Worm (Caenorhabditis elegans): ENCODE data around the gene set-6.

The set-6 gene

ce11 chrX:11996606-11997005 lies 22.1 kb upstream of the set-6 start:
- no peak for TF ChIP-seq ets-5 (GFP tag; IDR thresholded peaks at IDR 0.05)
- no peak for TF ChIP-seq ceh-90 (tag; optimal IDR thresholded peaks at IDR 0.05)
- TF ChIP-seq unc-30 (tag; optimal IDR thresholded peaks at IDR 0.05), result no peak
- no peak for TF ChIP-seq unc-130 (tag; optimal IDR thresholded peaks at IDR 0.05)
- no peak for TF ChIP-seq zag-1 (tag; optimal IDR thresholded peaks at IDR 0.05)
- no peak for TF ChIP-seq mef-2 (tag; optimal IDR thresholded peaks at IDR 0.05)
- TF ChIP-seq elt-3 (tag; optimal IDR thresholded peaks at IDR 0.05), result no peak
- TF ChIP-seq unc-86 (tag; optimal IDR thresholded peaks at IDR 0.05), result no peak
- no peak for TF ChIP-seq pax-3 (tag; optimal IDR thresholded peaks at IDR 0.05)
- no peak for TF ChIP-seq isw-1 (GFP tag; IDR thresholded peaks at IDR 0.05)
- no peak for TF ChIP-seq nhr-71 (tag; optimal IDR thresholded peaks at IDR 0.05)
- no peak for TF ChIP-seq fkh-8 (tag; optimal IDR thresholded peaks at IDR 0.05)
- TF ChIP-seq efl-1 (optimal IDR thresholded peaks at IDR 0.05), result no peak
- no peak for TF ChIP-seq efl-1 (GFP tag; optimal IDR thresholded peaks at IDR 0.05 in 1 of 2)
- no peak for TF ChIP-seq fkh-4 (tag; optimal IDR thresholded peaks at IDR 0.05; ENCODE audit: borderline replicate concordance)

ce11 chrX:11994484-11994883 lies 20.0 kb upstream of the set-6 start, which contains the start of gene C49F5.7:
Gene C49F5.7 (plus strand): TSS chrX:11994784.
- TF ChIP-seq snu-23 (GFP tag; optimal IDR thresholded peaks at IDR 0.05) (peak; percentile 3), efl-1 (optimal IDR thresholded peaks at IDR 0.05) (no peak), efl-1 (GFP tag; optimal IDR thresholded peaks at IDR 0.05 in 1 of 2) (peak in 1 of 2 experiments; percentile 63), skn-1 (tag; optimal IDR thresholded peaks at IDR 0.05) (no peak), elt-3 (tag; optimal IDR thresholded peaks at IDR 0.05) (peak in 1 of 6 experiments; percentile 33), nhr-71 (tag; optimal IDR thresholded peaks at IDR 0.05) (peak; percentile 4), mef-2 (tag; optimal IDR thresholded peaks at IDR 0.05) (no peak), nhr-85 (tag) (peak; percentile 70), blmp-1 (tag; optimal IDR thresholded peaks at IDR 0.05) (peak; percentile 17), nhr-20 (tag; optimal IDR thresholded peaks at IDR 0.05) (peak; percentile 18), lin-14 (GFP tag; optimal IDR thresholded peaks at IDR 0.05) (peak; percentile 33), lin-15B (tag; optimal IDR thresholded peaks at IDR 0.05) (no peak)

- TF ChIP-seq nhr-90 (tag; optimal IDR thresholded peaks at IDR 0.05; ENCODE audit: poor library complexity) (peak; percentile 31), Y116A8C.19 (tag; optimal IDR thresholded peaks at IDR 0.05; ENCODE audit: borderline replicate concordance) (no peak), lin-35 (GFP tag; optimal IDR thresholded peaks at IDR 0.05) (peak in 1 of 2 experiments; percentile 4)
Measured at ce11 chrX:11993327-11993726, 18.8 kb upstream of the set-6 start.

- TF ChIP-seq elt-3 (tag; optimal IDR thresholded peaks at IDR 0.05) (peak in 1 of 6 experiments; percentile 38), tlp-1 (tag; optimal IDR thresholded peaks at IDR 0.05) (no peak), efl-1 (optimal IDR thresholded peaks at IDR 0.05) (no peak), efl-1 (GFP tag; optimal IDR thresholded peaks at IDR 0.05 in 1 of 2) (peak in 1 of 2 experiments; percentile 38), C16A3.4 (tag; optimal IDR thresholded peaks at IDR 0.05) (no peak), mef-2 (tag; optimal IDR thresholded peaks at IDR 0.05) (no peak), nhr-19 (GFP tag; conservative IDR thresholded peaks at IDR 0.05) (no peak), lin-14 (GFP tag; optimal IDR thresholded peaks at IDR 0.05) (no peak), fkh-4 (tag; optimal IDR thresholded peaks at IDR 0.05; ENCODE audit: borderline replicate concordance) (no peak), blmp-1 (tag; optimal IDR thresholded peaks at IDR 0.05) (peak; percentile 45)
Measured at ce11 chrX:11992778-11993177, 18.3 kb upstream of the set-6 start.

- TF ChIP-seq jun-1 (tag; optimal IDR thresholded peaks at IDR 0.05) (no peak), aha-1 (tag; optimal IDR thresholded peaks at IDR 0.05) (no peak), efl-1 (optimal IDR thresholded peaks at IDR 0.05) (no peak), efl-1 (GFP tag; optimal IDR thresholded peaks at IDR 0.05 in 1 of 2) (no peak)
Measured at ce11 chrX:11992246-11992645, 17.8 kb upstream of the set-6 start.

- TF ChIP-seq ceh-88 (GFP tag; IDR thresholded peaks at IDR 0.05), result no peak
- TF ChIP-seq lin-13 (GFP tag; optimal IDR thresholded peaks at IDR 0.05), result no peak
- no peak for TF ChIP-seq nhr-11 (tag; optimal IDR thresholded peaks at IDR 0.05)
- no peak for TF ChIP-seq ceh-90 (tag; optimal IDR thresholded peaks at IDR 0.05)
- peak; percentile 15 for TF ChIP-seq rnt-1 (tag; optimal IDR thresholded peaks at IDR 0.05)
- peak; percentile 37 to 56 for TF ChIP-seq efl-1 (optimal IDR thresholded peaks at IDR 0.05)
- peak; percentile 28 to 33 for TF ChIP-seq efl-1 (GFP tag; optimal IDR thresholded peaks at IDR 0.05 in 1 of 2)
- TF ChIP-seq dpl-1 (GFP tag; optimal IDR thresholded peaks at IDR 0.05), result peak in 1 of 3 experiments; percentile 41
- TF ChIP-seq ceh-63 (GFP tag; optimal IDR thresholded peaks at IDR 0.05), result no peak
- peak; percentile 47 for TF ChIP-seq dsc-1 (tag; optimal IDR thresholded peaks at IDR 0.05)
- no peak for TF ChIP-seq nhr-90 (tag; optimal IDR thresholded peaks at IDR 0.05; ENCODE audit: poor library complexity)
- TF ChIP-seq unc-86 (tag; optimal IDR thresholded peaks at IDR 0.05), result no peak
- no peak for TF ChIP-seq ceh-8 (GFP tag; optimal IDR thresholded peaks at IDR 0.05)
- no peak for TF ChIP-seq unc-130 (tag; optimal IDR thresholded peaks at IDR 0.05)
- TF ChIP-seq vab-15 (tag; optimal IDR thresholded peaks at IDR 0.05), result no peak
- TF ChIP-seq sox-4 (tag; optimal IDR thresholded peaks at IDR 0.05), result no peak
- TF ChIP-seq ces-1 (GFP tag; optimal IDR thresholded peaks at IDR 0.05), result no peak
- no peak for TF ChIP-seq lir-3 (tag; optimal IDR thresholded peaks at IDR 0.05; ENCODE audit: poor library complexity)
Measured at ce11 chrX:11987900-11988364, 13.5 kb upstream of the set-6 start, which contains the start of gene C49F5.6. Gene C49F5.6 (plus strand): TSS chrX:11988314.

Data from whole organism, L1 larva.